Worm (Caenorhabditis elegans) whole organism, late embryonic: Measurements from ENCODE around the gene F21F8.5.

Experiments
- C38D4.7 ChIP-seq: fragments of 200-800 bp; sonication (Bioruptor generic); optimal IDR thresholded peaks from 2 replicates; lab custom pipeline; 2018; ENCODE audit warnings: mild to moderate bottlenecking, missing genetic modification characterization, moderate library complexity, missing compliant biosample characterization
- F13H6.1 ChIP-seq: sonication (generic microtip); optimal IDR thresholded peaks from 2 replicates; lab custom pipeline; 2016; ENCODE audit warnings: missing genetic modification characterization, missing compliant biosample characterization
- K02D7.2 ChIP-seq: sonication (generic microtip); optimal IDR thresholded peaks from 2 replicates; lab custom pipeline; 2017; ENCODE audit warnings: mild to moderate bottlenecking, missing genetic modification characterization, missing compliant biosample characterization
- K09A11.1 ChIP-seq: sonication (generic microtip); optimal IDR thresholded peaks from 2 replicates; lab custom pipeline; 2017; ENCODE audit warnings: antibody characterized with exemption, mild to moderate bottlenecking, missing genetic modification characterization, missing compliant biosample characterization; ENCODE audit not compliant: insufficient read depth
- Y22D7AL.16 ChIP-seq: sonication (generic microtip); optimal IDR thresholded peaks from 2 replicates; lab custom pipeline; 2016; ENCODE audit warnings: missing genetic modification characterization, missing compliant biosample characterization
- ceh-14 ChIP-seq: sonication (generic microtip); optimal IDR thresholded peaks from 2 replicates; lab custom pipeline; 2016; ENCODE audit warnings: missing genotype, missing genetic modification characterization, missing compliant biosample characterization
- ceh-18 ChIP-seq: sonication (generic microtip); optimal IDR thresholded peaks from 2 replicates; lab custom pipeline; 2016; ENCODE audit warnings: missing genetic modification characterization, missing compliant biosample characterization
- ceh-2 ChIP-seq: sonication (generic microtip); optimal IDR thresholded peaks from 2 replicates; lab custom pipeline; 2016; ENCODE audit warnings: missing genotype, missing genetic modification characterization, missing compliant biosample characterization
- ceh-24 ChIP-seq: sonication (generic microtip); optimal IDR thresholded peaks from 2 replicates; lab custom pipeline; 2016; ENCODE audit warnings: mild to moderate bottlenecking, missing genetic modification characterization, missing compliant biosample characterization
- ceh-31 ChIP-seq: sonication (generic microtip); optimal IDR thresholded peaks from 2 replicates; lab custom pipeline; 2016; ENCODE audit warnings: missing genetic modification characterization, missing compliant biosample characterization
- ceh-6 ChIP-seq: fragments of 200-800 bp; sonication (Bioruptor generic); optimal IDR thresholded peaks from 2 replicates; lab custom pipeline; 2018; ENCODE audit warnings: mild to moderate bottlenecking, missing genetic modification characterization, missing compliant biosample characterization
- dve-1 ChIP-seq: sonication (generic microtip); optimal IDR thresholded peaks from 2 replicates; lab custom pipeline; 2017; ENCODE audit warnings: antibody characterized with exemption, mild to moderate bottlenecking, missing genetic modification characterization, missing compliant biosample characterization
- elt-2 ChIP-seq: sonication (generic microtip); optimal IDR thresholded peaks from 2 replicates; lab custom pipeline; 2016; ENCODE audit warnings: missing genetic modification reagents, missing genetic modification characterization, missing compliant biosample characterization
- elt-4 ChIP-seq: sonication (generic microtip); optimal IDR thresholded peaks from 2 replicates; lab custom pipeline; 2016; ENCODE audit warnings: missing genetic modification characterization, missing compliant biosample characterization
- eyg-1 ChIP-seq: sonication (generic microtip); optimal IDR thresholded peaks from 2 replicates; lab custom pipeline; 2016; ENCODE audit warnings: missing genotype, missing genetic modification characterization, missing compliant biosample characterization
- fkh-6 ChIP-seq: sonication (generic microtip); optimal IDR thresholded peaks from 2 replicates; lab custom pipeline; 2016; ENCODE audit warnings: missing genetic modification characterization, missing compliant biosample characterization
- hlh-13 ChIP-seq: fragments of 200-800 bp; sonication (Bioruptor generic); optimal IDR thresholded peaks from 2 replicates; lab custom pipeline; 2018; ENCODE audit warnings: mild to moderate bottlenecking, missing genetic modification characterization, missing compliant biosample characterization
- hlh-15 ChIP-seq: sonication (generic microtip); optimal IDR thresholded peaks from 2 replicates; lab custom pipeline; 2016; ENCODE audit warnings: missing genetic modification characterization, missing compliant biosample characterization
- hlh-30 ChIP-seq: sonication (generic microtip); optimal IDR thresholded peaks from 2 replicates; lab custom pipeline; 2017; ENCODE audit warnings: antibody characterized with exemption, missing genetic modification characterization, missing compliant biosample characterization; ENCODE audit not compliant: insufficient read depth
- hlh-6 ChIP-seq: sonication (generic microtip); optimal IDR thresholded peaks from 2 replicates; lab custom pipeline; 2016; ENCODE audit warnings: missing genotype, missing genetic modification characterization, missing compliant biosample characterization
- hlh-8 ChIP-seq: sonication (generic microtip); optimal IDR thresholded peaks from 2 replicates; lab custom pipeline; 2016; ENCODE audit warnings: missing genotype, missing genetic modification characterization, missing compliant biosample characterization
- mec-3 ChIP-seq: sonication (generic microtip); optimal IDR thresholded peaks from 2 replicates; lab custom pipeline; 2016; ENCODE audit warnings: borderline replicate concordance, missing genetic modification characterization, missing compliant biosample characterization
- nhr-11 ChIP-seq: fragments of 150-350 bp; optimal IDR thresholded peaks from 2 replicates; lab custom pipeline; 2014; ENCODE audit warnings: missing biosample characterization, missing genetic modification characterization
- pag-3 ChIP-seq: sonication (generic microtip); optimal IDR thresholded peaks from 2 replicates; lab custom pipeline; 2016; ENCODE audit warnings: missing compliant biosample characterization, missing genetic modification characterization, borderline replicate concordance
- pax-1 ChIP-seq: fragments of 150-350 bp; optimal IDR thresholded peaks from 2 replicates; lab custom pipeline; 2014; ENCODE audit warnings: missing biosample characterization, missing genetic modification characterization
- pqm-1 ChIP-seq: sonication (generic microtip); optimal IDR thresholded peaks from 2 replicates; lab custom pipeline; 2016; ENCODE audit warnings: missing genetic modification characterization, missing compliant biosample characterization
- pros-1 ChIP-seq: fragments of 150-350 bp; optimal IDR thresholded peaks from 2 replicates; lab custom pipeline; 2014; ENCODE audit warnings: missing biosample characterization, missing genetic modification reagents, missing genetic modification characterization
- rnt-1 ChIP-seq: sonication (generic microtip); optimal IDR thresholded peaks from 2 replicates; lab custom pipeline; 2016; ENCODE audit warnings: missing genetic modification characterization, missing compliant biosample characterization
- sdc-2 ChIP-seq: sonication (generic microtip); optimal IDR thresholded peaks from 2 replicates; lab custom pipeline; 2016; ENCODE audit warnings: missing genotype, missing genetic modification characterization, missing compliant biosample characterization
- sox-2 ChIP-seq: fragments of 200-800 bp; sonication (Bioruptor generic); IDR thresholded peaks from 2 replicates; pipeline ENCODE4 v1.3.6; 2022; ENCODE audit warnings: missing genetic modification reagents, missing genetic modification characterization, missing compliant biosample characterization
- sox-4 ChIP-seq: sonication (generic microtip); optimal IDR thresholded peaks from 2 replicates; lab custom pipeline; 2017; ENCODE audit warnings: mild to moderate bottlenecking, missing genetic modification characterization, inconsistent platforms, missing compliant biosample characterization
- tbx-2 ChIP-seq: sonication (generic microtip); optimal IDR thresholded peaks from 2 replicates; lab custom pipeline; 2016; ENCODE audit warnings: missing genetic modification characterization, missing compliant biosample characterization
- tbx-7 ChIP-seq: sonication (generic microtip); optimal IDR thresholded peaks from 2 replicates; lab custom pipeline; 2016; ENCODE audit warnings: missing genotype, missing genetic modification characterization, missing compliant biosample characterization
- ttx-3 ChIP-seq: sonication (generic microtip); optimal IDR thresholded peaks from 2 replicates; lab custom pipeline; 2016; ENCODE audit warnings: missing genetic modification reagents, missing genetic modification characterization, missing compliant biosample characterization
- unc-3 ChIP-seq, 2 experiments: fragments of 200-800 bp in 1 of 2; sonication (Bioruptor generic) in 1 of 2; sonication (generic microtip) in 1 of 2; conservative IDR thresholded peaks in 1 of 2; optimal IDR thresholded peaks in 1 of 2; 2 replicates each; pipeline versions ENCODE4 v1.3.6 to Lab custom; 2016 to 2022; ENCODE audit warnings: missing compliant biosample characterization in 2 of 2, missing genetic modification characterization in 2 of 2, missing genetic modification reagents in 1 of 2
- zip-5 ChIP-seq: sonication (generic microtip); optimal IDR thresholded peaks from 2 replicates; lab custom pipeline; 2016; ENCODE audit warnings: missing genetic modification characterization, missing compliant biosample characterization
- ztf-16 ChIP-seq: sonication (generic microtip); optimal IDR thresholded peaks from 2 replicates; lab custom pipeline; 2017; ENCODE audit warnings: missing genetic modification characterization, missing compliant biosample characterization

F21F8.5 gene

ce11 chrV:8306366-8306765 lies 40.2 kb upstream of the F21F8.5 start, which contains the start of gene W02D7.8:
Gene W02D7.8, minus strand, starts transcription at chrV:8306466.
- TF ChIP-seq ttx-3 (no peak), ceh-24 (tag; lab: Kevin White, UChicago) (no peak), ceh-31 (tag; lab: Kevin White, UChicago) (no peak), mec-3 (tag; lab: Kevin White, UChicago) (no peak), hlh-30 (tag; lab: Kevin White, UChicago) (no peak), dve-1 (tag; lab: Kevin White, UChicago) (no peak), eyg-1 (no peak), pros-1 (no peak), ztf-16 (tag; lab: Kevin White, UChicago) (no peak), hlh-15 (tag; lab: Kevin White, UChicago) (no peak), ceh-18 (tag; lab: Kevin White, UChicago) (no peak), Y22D7AL.16 (tag; lab: Kevin White, UChicago) (no peak), hlh-8 (no peak), pax-1 (no peak), elt-2 (tag; lab: Kevin White, UChicago) (no peak), rnt-1 (tag; lab: Kevin White, UChicago) (no peak), K02D7.2 (tag; lab: Kevin White, UChicago) (no peak)

ce11 chrV:8305940-8306339 lies 39.8 kb upstream of the F21F8.5 start:
- TF ChIP-seq K09A11.1 (tag; lab: Kevin White, UChicago) (no peak), sdc-2 (no peak), ceh-6 (GFP tag; lab: Kevin White, UChicago) (no peak), sox-4 (tag; lab: Kevin White, UChicago) (no peak), fkh-6 (tag; lab: Kevin White, UChicago) (no peak), Y22D7AL.16 (tag; lab: Kevin White, UChicago) (no peak), tbx-7 (tag; lab: Kevin White, UChicago) (no peak), ceh-2 (no peak), zip-5 (no peak), nhr-11 (tag; lab: Kevin White, UChicago) (no peak), pqm-1 (tag; lab: Kevin White, UChicago) (no peak), hlh-8 (no peak), C38D4.7 (GFP tag; lab: Kevin White, UChicago) (no peak), hlh-6 (no peak), hlh-13 (GFP tag; lab: Kevin White, UChicago) (no peak), ceh-18 (tag; lab: Kevin White, UChicago) (no peak), sox-2 (GFP tag; lab: Robert Waterston, UW) (no peak)
- TF ChIP-seq, all 69 proteins: peak for 0

ce11 chrV:8304461-8305195 lies 38.5 kb upstream of the F21F8.5 start, which contains the start of gene W02D7.11:
Gene W02D7.11, minus strand, starts transcription at chrV:8304511.
- no peak for TF ChIP-seq ztf-16 (tag; lab: Kevin White, UChicago)
- TF ChIP-seq elt-4 (tag; lab: Kevin White, UChicago): no peak
- TF ChIP-seq sox-4 (tag; lab: Kevin White, UChicago): no peak
- TF ChIP-seq eyg-1: no peak
- no peak for TF ChIP-seq pax-1
- TF ChIP-seq ttx-3: no peak
- no peak for TF ChIP-seq unc-3 (GFP tag; conservative IDR thresholded peaks at IDR 0.05; lab: Robert Waterston, UW)
- no peak for TF ChIP-seq unc-3 (tag; optimal IDR thresholded peaks at IDR 0.05; lab: Kevin White, UChicago)
- no peak for TF ChIP-seq F13H6.1
- TF ChIP-seq elt-2 (tag; lab: Kevin White, UChicago): no peak
- no peak for TF ChIP-seq ceh-14 (tag; lab: Kevin White, UChicago)
- TF ChIP-seq tbx-2 (tag; lab: Kevin White, UChicago): no peak
- no peak for TF ChIP-seq dve-1 (tag; lab: Kevin White, UChicago)
- TF ChIP-seq pag-3 (tag; lab: Kevin White, UChicago): no peak
- TF ChIP-seq, all 69 proteins: peak for 0
